Fruit fly (Drosophila melanogaster): ENCODE data around the gene CG14556.

Gene CG14556

DNA sequence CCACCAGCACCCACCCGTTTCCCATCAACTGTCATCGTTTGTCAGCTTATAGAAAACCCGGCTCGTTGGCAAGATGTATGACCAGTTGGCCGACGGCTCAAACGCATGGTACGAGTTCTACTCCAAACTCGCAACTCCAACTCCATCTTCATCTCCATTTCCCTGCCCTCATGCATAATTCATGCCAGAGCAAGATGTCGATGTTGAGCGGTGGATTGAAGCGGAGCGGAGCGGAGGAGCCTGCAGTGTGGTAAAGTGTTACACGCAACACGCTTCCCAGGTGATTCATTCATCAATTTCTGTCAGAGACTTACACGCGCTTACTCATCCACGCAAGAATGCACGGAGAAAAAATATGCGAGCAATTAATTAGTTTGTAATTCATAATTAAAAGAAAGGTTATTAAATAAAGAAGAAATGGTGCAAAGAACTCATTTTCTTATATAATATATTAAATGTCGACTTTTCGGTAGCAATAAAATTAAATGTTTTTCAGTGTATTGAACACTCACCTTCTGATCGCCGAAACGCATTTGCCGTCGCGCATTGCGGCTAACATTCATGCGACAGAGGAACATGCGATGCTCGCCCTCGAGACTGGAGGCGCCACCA, 45.0 kb upstream of the CG14556 start (continued):
- TF ChIP-seq CG3847 (GFP tag; IDR thresholded peaks at IDR 0.05) (peak; percentile 22; the same call in 1 of the 2 replicates), Gug (GFP tag; IDR thresholded peaks at IDR 0.05) (no peak), CG12155 (GFP tag; optimal IDR thresholded peaks at IDR 0.05) (no peak), Six4 (GFP tag; optimal IDR thresholded peaks at IDR 0.05) (peak; percentile 3), B-H1 (GFP tag; IDR thresholded peaks at IDR 0.05) (peak; percentile 47; the same call in 1 of the 3 replicates), sc (optimal IDR thresholded peaks at IDR 0.05) (no peak), sc (GFP tag; optimal IDR thresholded peaks at IDR 0.05) (peak; percentile 49), MESR4 (GFP tag; optimal IDR thresholded peaks at IDR 0.05) (no peak), run (tag; optimal IDR thresholded peaks at IDR 0.05) (no peak), stc (GFP tag; IDR thresholded peaks at IDR 0.05) (0 out of 2 replicates have a peak, but pooled peaks have one; percentile 29), MTF-1 (GFP tag; optimal IDR thresholded peaks at IDR 0.05; ENCODE audit: borderline replicate concordance) (no peak), CG11696 (GFP tag; IDR thresholded peaks at IDR 0.05) (no peak), wek (GFP tag; optimal IDR thresholded peaks at IDR 0.05) (no peak), crc (GFP tag; optimal IDR thresholded peaks at IDR 0.05) (no peak), Side (GFP tag; optimal IDR thresholded peaks at IDR 0.05) (no peak), CG5245 (GFP tag; optimal IDR thresholded peaks at IDR 0.05) (peak; percentile 33), CG14965 (GFP tag; optimal IDR thresholded peaks at IDR 0.05; ENCODE audit: borderline replicate concordance) (no peak), CG4360 (GFP tag; IDR thresholded peaks at IDR 0.05) (no peak), slp2 (GFP tag; optimal IDR thresholded peaks at IDR 0.05) (no peak), Doc3 (GFP tag; IDR thresholded peaks at IDR 0.05; ENCODE audit: partially characterized antibody) (no peak), Sin3A (optimal IDR thresholded peaks at IDR 0.05) (no peak), jumu (GFP tag; optimal IDR thresholded peaks at IDR 0.05) (no peak), Adf1 (GFP tag; IDR thresholded peaks at IDR 0.05) (no peak), zfh2 (GFP tag; optimal IDR thresholded peaks at IDR 0.05) (no peak), bigmax (GFP tag; optimal IDR thresholded peaks at IDR 0.05) (no peak), CHES-1-like (GFP tag; optimal IDR thresholded peaks at IDR 0.05) (no peak), Hey (tag; optimal IDR thresholded peaks at IDR 0.05) (no peak), CG1832 (GFP tag; optimal IDR thresholded peaks at IDR 0.05) (no peak), emc (GFP tag; optimal IDR thresholded peaks at IDR 0.05) (no peak), Neu2 (GFP tag; optimal IDR thresholded peaks at IDR 0.05; ENCODE audit: borderline replicate concordance) (no peak), gro (GFP tag; optimal IDR thresholded peaks at IDR 0.05) (no peak), Usf (GFP tag; optimal IDR thresholded peaks at IDR 0.05) (no peak), Awh (GFP tag; IDR thresholded peaks at IDR 0.05) (peak; percentile 71; the same call in 1 of the 2 replicates), CG34422 (GFP tag; IDR thresholded peaks at IDR 0.05) (no peak; the same call in 2 of the 3 replicates), CG10267 (tag; optimal IDR thresholded peaks at IDR 0.05) (peak; percentile 65), CoRest (tag; optimal IDR thresholded peaks at IDR 0.05) (peak; percentile 41), Dip2 (GFP tag; IDR thresholded peaks at IDR 0.05) (no peak), psq (GFP tag; optimal IDR thresholded peaks at IDR 0.05) (no peak), sima (GFP tag; optimal IDR thresholded peaks at IDR 0.05) (no peak), tap (tag; optimal IDR thresholded peaks at IDR 0.05) (peak; percentile 36), scrt (GFP tag; optimal IDR thresholded peaks at IDR 0.05) (no peak), Atf-2 (GFP tag; optimal IDR thresholded peaks at IDR 0.05) (no peak), ken (GFP tag; IDR thresholded peaks at IDR 0.05) (no peak), her (GFP tag; optimal IDR thresholded peaks at IDR 0.05) (no peak), E2f1 (GFP tag; IDR thresholded peaks at IDR 0.05) (peak; percentile 30; the same call in 1 of the 2 replicates), dysf (GFP tag; IDR thresholded peaks at IDR 0.05) (peak; percentile 78), CG6272 (GFP tag; IDR thresholded peaks at IDR 0.05) (no peak), H2.0 (GFP tag; IDR thresholded peaks at IDR 0.05) (peak; percentile 50), Sry-δ (GFP tag; optimal IDR thresholded peaks at IDR 0.05) (no peak), inv (GFP tag; IDR thresholded peaks at IDR 0.05; ENCODE audit: partially characterized antibody) (no peak), row (GFP tag; IDR thresholded peaks at IDR 0.05) (peak; percentile 57), CG12391 (tag; optimal IDR thresholded peaks at IDR 0.05) (peak; percentile 70)

Measured in whole organism, embryonic.